Fruit fly (Drosophila melanogaster): ENCODE data around the gene PIG-K.

Gene PIG-K

dm6 chrX:1984175-1984973, 24.8 kb downstream of the PIG-K start:
- TF ChIP-seq eyg (GFP tag; optimal IDR thresholded peaks at IDR 0.05) (peak; percentile 53), mam (GFP tag; optimal IDR thresholded peaks at IDR 0.05) (peak; percentile 38), lmd (GFP tag; IDR thresholded peaks at IDR 0.05) (peak; percentile 87), CG32767 (GFP tag; IDR thresholded peaks at IDR 0.05) (peak; percentile 74), CG13775 (GFP tag; optimal IDR thresholded peaks at IDR 0.05) (peak; percentile 43), sens-2 (GFP tag; IDR thresholded peaks at IDR 0.05) (peak; percentile 54; the same call in 1 of the 2 replicates), Mad (GFP tag; optimal IDR thresholded peaks at IDR 0.05) (peak; percentile 46), CG10431 (GFP tag; optimal IDR thresholded peaks at IDR 0.05) (peak; percentile 53), CG4730 (GFP tag; IDR thresholded peaks at IDR 0.05) (peak; percentile 50), pum (GFP tag; optimal IDR thresholded peaks at IDR 0.05) (peak; percentile 68), insv (GFP tag; optimal IDR thresholded peaks at IDR 0.05) (no peak), al (GFP tag; IDR thresholded peaks at IDR 0.05) (peak; percentile 68; the same call in 1 of the 2 replicates), CG3995 (GFP tag; optimal IDR thresholded peaks at IDR 0.05) (peak; percentile 28), Gsc (GFP tag; IDR thresholded peaks at IDR 0.05) (peak; percentile 56), CG31441 (GFP tag; IDR thresholded peaks at IDR 0.05) (peak; percentile 84), Hmr (GFP tag; optimal IDR thresholded peaks at IDR 0.05) (peak; percentile 72), CG6689 (GFP tag; IDR thresholded peaks at IDR 0.05) (peak; percentile 72), wdn (GFP tag; IDR thresholded peaks at IDR 0.05) (peak; percentile 46; the same call in 1 of the 2 replicates), Hr78 (GFP tag; optimal IDR thresholded peaks at IDR 0.05) (peak in 1 of 2 experiments; percentile 27), Kr (GFP tag; optimal IDR thresholded peaks at IDR 0.05) (no peak), CG15479 (GFP tag; optimal IDR thresholded peaks at IDR 0.05) (no peak), sisA (GFP tag; IDR thresholded peaks at IDR 0.05) (peak; percentile 86), ham (GFP tag; IDR thresholded peaks at IDR 0.05) (no peak), Dbx (GFP tag; IDR thresholded peaks at IDR 0.05) (no peak), mirr (GFP tag; optimal IDR thresholded peaks at IDR 0.05) (no peak), Lhr (GFP tag; optimal IDR thresholded peaks at IDR 0.05) (peak; percentile 58), CG10274 (GFP tag; optimal IDR thresholded peaks at IDR 0.05) (peak; percentile 94), CG8388 (GFP tag; optimal IDR thresholded peaks at IDR 0.05) (peak; percentile 80), gt (GFP tag; IDR thresholded peaks at IDR 0.05) (peak; percentile 52; the same call in 1 of the 2 replicates), CG18262 (tag; optimal IDR thresholded peaks at IDR 0.05) (peak; percentile 83), vnd (GFP tag; IDR thresholded peaks at IDR 0.05; ENCODE audit: partially characterized antibody) (no peak), Poxn (GFP tag; IDR thresholded peaks at IDR 0.05) (no peak), ind (GFP tag; optimal IDR thresholded peaks at IDR 0.05) (peak; percentile 76), CG12744 (GFP tag; optimal IDR thresholded peaks at IDR 0.05) (no peak), Ets97D (GFP tag; optimal IDR thresholded peaks at IDR 0.05) (peak; percentile 30), Rx (GFP tag; IDR thresholded peaks at IDR 0.05) (peak; percentile 59; the same call in 1 of the 2 replicates), salm (tag; optimal IDR thresholded peaks at IDR 0.05) (peak; percentile 50), cg (GFP tag; optimal IDR thresholded peaks at IDR 0.05) (peak; percentile 55), hbn (GFP tag; IDR thresholded peaks at IDR 0.05; ENCODE audit: partially characterized antibody) (no peak), CG7839 (tag; optimal IDR thresholded peaks at IDR 0.05) (peak; percentile 85), CG9727 (GFP tag; optimal IDR thresholded peaks at IDR 0.05) (peak; percentile 65), CG10979 (tag; optimal IDR thresholded peaks at IDR 0.05) (peak; percentile 79), B-H1 (GFP tag; IDR thresholded peaks at IDR 0.05) (peak; percentile 64), CG13424 (tag; optimal IDR thresholded peaks at IDR 0.05) (peak; percentile 82), gcm2 (GFP tag; optimal IDR thresholded peaks at IDR 0.05) (no peak), CG7786 (GFP tag; optimal IDR thresholded peaks at IDR 0.05) (peak; percentile 82), ap (GFP tag; IDR thresholded peaks at IDR 0.05) (peak; percentile 55), CG12071 (GFP tag; optimal IDR thresholded peaks at IDR 0.05) (peak; percentile 57), Pdp1 (GFP tag; optimal IDR thresholded peaks at IDR 0.05) (peak; percentile 42 to 50)
